Fruit fly (Drosophila melanogaster) whole organism, embryonic: ENCODE results near the gene Ser7.

Experiments
- CG11085 ChIP-seq: fragments of 200-800 bp; sonication (Bioruptor generic); IDR thresholded peaks from 2 replicates; pipeline ENCODE4 v1.3.6; 2022; ENCODE audit warnings: missing biosample characterization, missing genetic modification characterization
- CG14965 ChIP-seq: fragments of 200-800 bp; sonication (Bioruptor generic); optimal IDR thresholded peaks from 2 replicates; lab custom pipeline; 2016; ENCODE audit warnings: missing biosample characterization, missing genetic modification characterization, borderline replicate concordance
- CG1529 ChIP-seq: fragments of 200-800 bp; sonication (Bioruptor generic); optimal IDR thresholded peaks from 3 replicates; lab custom pipeline; 2018; ENCODE audit warnings: missing biosample characterization, missing genetic modification characterization
- CG2116 ChIP-seq: fragments of 200-800 bp; sonication (Bioruptor generic); optimal IDR thresholded peaks from 3 replicates; lab custom pipeline; 2018; ENCODE audit warnings: missing biosample characterization, mild to moderate bottlenecking, missing genetic modification characterization
- CG7987 ChIP-seq: fragments of 200-800 bp; sonication (Bioruptor generic); optimal IDR thresholded peaks from 2 replicates; lab custom pipeline; 2018; ENCODE audit warnings: missing biosample characterization, mild to moderate bottlenecking, missing genetic modification characterization, moderate library complexity
- CG9727 ChIP-seq: fragments of 200-800 bp; sonication (Bioruptor generic); optimal IDR thresholded peaks from 3 replicates; lab custom pipeline; 2017; ENCODE audit warnings: missing biosample characterization, mild to moderate bottlenecking, missing genetic modification characterization
- HmgD ChIP-seq: fragments of 200-800 bp; sonication (Bioruptor generic); optimal IDR thresholded peaks from 3 replicates; lab custom pipeline; 2016; ENCODE audit warnings: missing biosample characterization, missing genetic modification characterization
- gt ChIP-seq: fragments of 200-800 bp; sonication (Bioruptor generic); IDR thresholded peaks from 2 replicates; pipeline ENCODE4 v1.3.6; 2022; ENCODE audit warnings: missing biosample characterization, missing genetic modification characterization
- lola ChIP-seq, 3 experiments: fragments of >200 bp in 2 of 3; fragments of 200-800 bp in 1 of 3; sonication (Bioruptor generic) in 1 of 3; optimal IDR thresholded peaks; 2 replicates each; lab custom pipeline; 2017 to 2019; ENCODE audit warnings: missing biosample characterization in 3 of 3, missing genetic modification characterization in 3 of 3, mild to moderate bottlenecking in 1 of 3, moderate library complexity in 1 of 3
- slou ChIP-seq: fragments of 200-800 bp; sonication (Bioruptor generic); optimal IDR thresholded peaks from 3 replicates; lab custom pipeline; 2016; ENCODE audit warnings: missing biosample characterization, missing genetic modification characterization
- tgo ChIP-seq: fragments of 200-800 bp; sonication (Bioruptor generic); IDR thresholded peaks from 3 replicates; pipeline ENCODE4 v1.3.6; 2022; ENCODE audit warnings: missing biosample characterization, missing genetic modification characterization
- tx ChIP-seq: fragments of 200-800 bp; sonication (Bioruptor generic); optimal IDR thresholded peaks from 2 replicates; lab custom pipeline; 2016; ENCODE audit warnings: missing biosample characterization, missing genetic modification characterization

- TF ChIP-seq tx (GFP tag; lab: Kevin White, UChicago) (no peak), CG14965 (GFP tag; lab: Kevin White, UChicago) (no peak), tgo (GFP tag; lab: Robert Waterston, UW) (no peak), slou (no peak), CG9727 (GFP tag; lab: Kevin White, UChicago) (no peak), CG11085 (GFP tag; lab: Robert Waterston, UW) (no peak), gt (GFP tag; lab: Robert Waterston, UW) (no peak), CG7987 (GFP tag; lab: Kevin White, UChicago) (no peak), lola (GFP tag; optimal IDR thresholded peaks at IDR 0.05; lab: Kevin White, UChicago) (no peak), CG1529 (GFP tag; lab: Kevin White, UChicago) (no peak), HmgD (no peak), CG2116 (GFP tag; lab: Kevin White, UChicago) (no peak)
Observed at dm6 chrX:9878125-9878524, 13.1 kb downstream of the Ser7 start, which contains the start of gene CG1468.
